Worm (Caenorhabditis elegans) whole organism, L2 larva: ENCODE data around the gene col-165.
"Not testable (repeated sequence)": the region's sequence is repeated elsewhere in the genome, so short reads cannot be mapped to it uniquely, and the experiment has no call there.

Experiments
- C34F6.9 ChIP-seq: fragments of 150-350 bp; optimal IDR thresholded peaks from 2 replicates; lab custom pipeline; 2014; ENCODE audit warnings: missing biosample characterization, missing genetic modification characterization
- F13H6.1 ChIP-seq: sonication (generic microtip); optimal IDR thresholded peaks from 2 replicates; lab custom pipeline; 2016; ENCODE audit warnings: missing genetic modification characterization, missing compliant biosample characterization
- Y55F3AM.14 ChIP-seq: fragments of 200-800 bp; sonication (Bioruptor generic); optimal IDR thresholded peaks from 2 replicates; lab custom pipeline; 2018; ENCODE audit warnings: mild to moderate bottlenecking, missing genetic modification characterization, missing compliant biosample characterization
- ZK546.5 ChIP-seq: sonication (generic microtip); optimal IDR thresholded peaks from 2 replicates; lab custom pipeline; 2017; ENCODE audit warnings: missing biosample characterization, missing genetic modification characterization
- ama-1 ChIP-seq: fragments of 150-350 bp; optimal IDR thresholded peaks from 2 replicates; lab custom pipeline; 2018; ENCODE audit warnings: inconsistent platforms
- blmp-1 ChIP-seq: sonication (generic microtip); optimal IDR thresholded peaks from 2 replicates; lab custom pipeline; 2017; ENCODE audit warnings: missing genetic modification characterization, mild to moderate bottlenecking, missing compliant biosample characterization, antibody characterized with exemption, moderate library complexity; ENCODE audit not compliant: insufficient read depth
- ceh-82 ChIP-seq: fragments of 150-350 bp; optimal IDR thresholded peaks from 2 replicates; lab custom pipeline; 2014; ENCODE audit warnings: missing biosample characterization, missing genetic modification characterization
- crh-2 ChIP-seq: sonication (generic microtip); optimal IDR thresholded peaks from 2 replicates; lab custom pipeline; 2017; ENCODE audit warnings: missing biosample characterization, missing genetic modification characterization
- dmd-4 ChIP-seq: sonication (generic microtip); optimal IDR thresholded peaks from 2 replicates; lab custom pipeline; 2017; ENCODE audit warnings: missing biosample characterization, missing genetic modification characterization
- egl-27 ChIP-seq: sonication (generic microtip); optimal IDR thresholded peaks from 3 replicates; lab custom pipeline; 2017; ENCODE audit warnings: missing biosample characterization, missing genetic modification reagents, missing genetic modification characterization
- elt-1 ChIP-seq: fragments of 150-350 bp; optimal IDR thresholded peaks from 2 replicates; lab custom pipeline; 2014; ENCODE audit warnings: missing biosample characterization, missing genetic modification characterization
- elt-3 ChIP-seq: sonication (generic microtip); optimal IDR thresholded peaks from 2 replicates; lab custom pipeline; 2017; ENCODE audit warnings: missing biosample characterization, missing genetic modification characterization
- fos-1 ChIP-seq: fragments of 150-350 bp; optimal IDR thresholded peaks from 2 replicates; lab custom pipeline; 2014; ENCODE audit warnings: missing biosample characterization, missing genetic modification characterization
- gmeb-1 ChIP-seq: fragments of 150-350 bp; optimal IDR thresholded peaks from 2 replicates; lab custom pipeline; 2014; ENCODE audit warnings: missing biosample characterization, missing genetic modification characterization
- lin-13 ChIP-seq: fragments of 150-350 bp; optimal IDR thresholded peaks from 2 replicates; lab custom pipeline; 2014; ENCODE audit warnings: missing biosample characterization, missing genetic modification reagents, missing genetic modification characterization
- lsy-2 ChIP-seq, 2 experiments: fragments of 150-350 bp in 1 of 2; sonication (generic microtip) in 1 of 2; optimal IDR thresholded peaks; 2 replicates each; lab custom pipeline; 2014 to 2017; ENCODE audit warnings: missing biosample characterization in 2 of 2, missing genetic modification characterization in 2 of 2
- mab-5 ChIP-seq: fragments of 150-350 bp; optimal IDR thresholded peaks from 2 replicates; lab custom pipeline; 2014; ENCODE audit warnings: missing biosample characterization, missing genetic modification characterization
- mbf-1 ChIP-seq: sonication (generic microtip); optimal IDR thresholded peaks from 2 replicates; lab custom pipeline; 2017; ENCODE audit warnings: missing biosample characterization, missing genetic modification characterization
- mdl-1 ChIP-seq, 2 experiments: fragments of 150-350 bp in 1 of 2; sonication (generic microtip) in 1 of 2; optimal IDR thresholded peaks; 2 replicates each; lab custom pipeline; 2017; ENCODE audit warnings: missing biosample characterization in 2 of 2, missing genetic modification characterization in 2 of 2
- nhr-10 ChIP-seq: sonication (generic microtip); optimal IDR thresholded peaks from 2 replicates; lab custom pipeline; 2017; ENCODE audit warnings: missing biosample characterization, missing genetic modification characterization
- nhr-11 ChIP-seq: fragments of 150-350 bp; optimal IDR thresholded peaks from 2 replicates; lab custom pipeline; 2014; ENCODE audit warnings: missing biosample characterization, missing genetic modification characterization
- nhr-129 ChIP-seq: fragments of 150-350 bp; optimal IDR thresholded peaks from 2 replicates; lab custom pipeline; 2014; ENCODE audit warnings: missing biosample characterization, missing genetic modification characterization
- nhr-21 ChIP-seq: fragments of 150-350 bp; optimal IDR thresholded peaks from 2 replicates; lab custom pipeline; 2014; ENCODE audit warnings: missing biosample characterization, missing genetic modification characterization
- nhr-237 ChIP-seq: fragments of 150-350 bp; optimal IDR thresholded peaks from 2 replicates; lab custom pipeline; 2014; ENCODE audit warnings: missing biosample characterization, missing genetic modification characterization
- nhr-6 ChIP-seq: fragments of 150-350 bp; optimal IDR thresholded peaks from 2 replicates; lab custom pipeline; 2014; ENCODE audit warnings: missing biosample characterization, missing genetic modification characterization
- skn-1 ChIP-seq: sonication (generic microtip); optimal IDR thresholded peaks from 2 replicates; lab custom pipeline; 2017; ENCODE audit warnings: missing biosample characterization, missing genetic modification characterization
- sma-3 ChIP-seq: sonication (generic microtip); optimal IDR thresholded peaks from 2 replicates; lab custom pipeline; 2016; ENCODE audit warnings: missing genetic modification reagents, missing genetic modification characterization, missing compliant biosample characterization
- unc-39 ChIP-seq: fragments of 150-350 bp; optimal IDR thresholded peaks from 2 replicates; lab custom pipeline; 2014; ENCODE audit warnings: missing biosample characterization, missing genetic modification characterization
- unc-55 ChIP-seq: fragments of 150-350 bp; sonication (generic microtip); optimal IDR thresholded peaks from 3 replicates; lab custom pipeline; 2014; ENCODE audit warnings: missing biosample characterization, missing genetic modification reagents, missing genetic modification characterization
- unc-62 ChIP-seq: fragments of 150-350 bp; optimal IDR thresholded peaks from 2 replicates; lab custom pipeline; 2014; ENCODE audit warnings: missing biosample characterization, missing genetic modification reagents, missing genetic modification characterization
- zag-1 ChIP-seq: fragments of 150-350 bp; optimal IDR thresholded peaks from 2 replicates; lab custom pipeline; 2014; ENCODE audit warnings: missing biosample characterization, missing genetic modification characterization
- ztf-11 ChIP-seq: sonication (generic microtip); optimal IDR thresholded peaks from 2 replicates; lab custom pipeline; 2017; ENCODE audit warnings: missing biosample characterization, missing genetic modification characterization

The col-165 gene

DNA sequence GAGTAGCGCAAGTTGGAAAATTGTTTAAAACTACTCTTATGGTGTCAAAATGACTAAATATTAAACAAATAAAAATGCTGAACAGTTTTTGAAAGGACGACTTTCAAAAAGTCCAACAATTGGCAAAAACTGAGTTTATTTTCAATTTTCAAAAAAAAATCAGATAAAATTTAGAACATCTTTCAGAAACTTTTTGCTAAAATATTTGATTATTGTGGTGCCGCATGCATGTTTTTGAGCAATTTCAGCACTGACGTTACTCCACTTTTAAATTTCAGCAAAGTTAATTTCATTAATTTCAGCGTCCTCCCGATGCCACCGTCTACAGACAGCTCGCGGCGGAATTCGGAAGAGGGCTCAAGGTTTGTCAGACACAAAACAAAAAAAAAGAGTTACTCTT, 14.1 kb upstream of the col-165 start, which contains the start of gene cst-1:
Gene cst-1 (plus strand): TSS at position 301 of the 400 bp plus-strand sequence.
- TF ChIP-seq mbf-1; nhr-21; lsy-2 (tag; optimal IDR thresholded peaks at IDR 0.05; lab: Kevin White, UChicago): not testable (repeated sequence)

DNA sequence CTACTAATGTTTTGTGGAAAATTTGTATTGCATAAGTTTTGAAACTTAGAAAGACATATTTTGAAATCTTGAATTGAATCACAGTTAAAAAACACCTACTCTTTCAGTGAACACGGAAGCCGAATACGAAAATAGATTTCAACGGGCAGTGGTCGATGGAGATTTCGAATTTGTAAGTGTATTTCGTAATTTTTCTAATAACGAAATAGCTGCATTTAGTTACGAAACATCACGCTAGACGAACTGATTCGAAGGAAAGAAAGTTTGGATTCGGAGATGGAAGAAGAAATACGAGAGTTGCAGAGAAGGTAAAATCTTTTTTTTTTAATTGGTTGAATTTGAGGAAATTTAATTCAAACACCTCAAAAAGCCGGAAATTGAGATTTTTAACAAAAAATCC, 10.7 kb upstream of the col-165 start:
- no peak for TF ChIP-seq F13H6.1 (tag; lab: Kevin White, UChicago)
- no peak for TF ChIP-seq ztf-11 (tag; lab: Kevin White, UChicago)
- no peak for TF ChIP-seq ceh-82 (tag; lab: Kevin White, UChicago)

DNA sequence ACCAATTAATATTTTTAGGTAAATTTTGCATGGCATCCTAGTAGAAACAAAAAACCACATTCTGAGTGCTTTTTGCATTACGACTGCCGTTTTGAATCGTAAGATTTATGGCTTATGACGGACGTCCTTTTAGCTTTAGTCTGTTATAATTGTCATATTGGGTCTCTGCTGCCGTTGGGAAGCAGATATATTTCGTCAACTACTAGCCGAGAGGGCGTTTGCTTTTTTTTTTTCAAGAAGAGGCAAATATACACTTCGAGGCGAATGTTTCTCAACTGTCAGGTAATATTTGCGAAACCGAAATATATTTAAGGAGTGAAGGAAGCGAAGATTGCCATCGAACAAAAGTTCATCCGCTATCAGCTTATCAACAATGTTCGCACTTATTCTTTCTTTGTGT, 9.5 kb upstream of the col-165 start, which contains the start of gene F14H12.3:
Gene F14H12.3 (plus strand): TSS at position 301 of the 400 bp plus-strand sequence.
- TF ChIP-seq nhr-21 (no peak), mdl-1 (tag; optimal IDR thresholded peaks at IDR 0.05; lab: Kevin White, UChicago) (no peak), skn-1 (tag; lab: Kevin White, UChicago) (no peak), crh-2 (tag; lab: Kevin White, UChicago) (no peak), ama-1 (no peak), ZK546.5 (tag; lab: Kevin White, UChicago) (no peak), blmp-1 (tag; lab: Kevin White, UChicago) (no peak), elt-1 (tag; lab: Kevin White, UChicago) (no peak), egl-27 (tag; lab: Kevin White, UChicago) (no peak), gmeb-1 (no peak)

DNA sequence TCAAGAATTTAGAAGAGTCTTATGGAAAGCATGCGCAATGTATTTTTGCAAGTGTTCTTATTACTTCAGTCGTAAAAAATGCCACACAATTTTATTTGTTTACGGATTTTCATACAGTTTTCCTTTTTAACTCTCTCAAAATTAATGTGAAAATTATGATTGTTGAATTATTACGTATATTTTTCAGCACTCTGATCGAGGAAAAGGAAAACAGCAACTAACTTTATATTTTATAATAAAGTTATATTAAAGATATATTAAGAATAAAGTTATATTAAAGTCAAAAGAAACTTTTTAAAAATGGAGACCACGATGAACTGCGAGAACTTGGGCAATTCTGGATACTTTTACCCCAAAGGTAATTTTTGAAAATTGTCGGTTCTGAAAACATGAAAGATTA, 3.2 kb upstream of the col-165 start, which contains the start of gene F14H12.2:
Gene F14H12.2 (plus strand): TSS at position 301 of the 400 bp plus-strand sequence.
- TF ChIP-seq nhr-21 = no peak
- no peak for TF ChIP-seq nhr-6 (tag; lab: Kevin White, UChicago)
- TF ChIP-seq unc-62 (GFP tag; lab: Kevin White, UChicago) = no peak
- TF ChIP-seq lin-13 (GFP tag; lab: Kevin White, UChicago) = no peak
- no peak for TF ChIP-seq zag-1 (tag; lab: Kevin White, UChicago)
- TF ChIP-seq dmd-4 (tag; lab: Kevin White, UChicago) = no peak
- TF ChIP-seq Y55F3AM.14 (GFP tag; lab: Kevin White, UChicago) = no peak
- TF ChIP-seq lsy-2 (tag; optimal IDR thresholded peaks at IDR 0.05; lab: Kevin White, UChicago) = no peak
- no peak for TF ChIP-seq unc-55 (GFP tag; lab: Kevin White, UChicago)
- no peak for TF ChIP-seq elt-3 (tag; lab: Kevin White, UChicago)
- TF ChIP-seq nhr-11 (tag; lab: Kevin White, UChicago) = no peak
- no peak for TF ChIP-seq mab-5 (tag; lab: Kevin White, UChicago)
- TF ChIP-seq nhr-237 (tag; lab: Kevin White, UChicago) = no peak
- TF ChIP-seq, all 48 proteins: peak for 0

DNA sequence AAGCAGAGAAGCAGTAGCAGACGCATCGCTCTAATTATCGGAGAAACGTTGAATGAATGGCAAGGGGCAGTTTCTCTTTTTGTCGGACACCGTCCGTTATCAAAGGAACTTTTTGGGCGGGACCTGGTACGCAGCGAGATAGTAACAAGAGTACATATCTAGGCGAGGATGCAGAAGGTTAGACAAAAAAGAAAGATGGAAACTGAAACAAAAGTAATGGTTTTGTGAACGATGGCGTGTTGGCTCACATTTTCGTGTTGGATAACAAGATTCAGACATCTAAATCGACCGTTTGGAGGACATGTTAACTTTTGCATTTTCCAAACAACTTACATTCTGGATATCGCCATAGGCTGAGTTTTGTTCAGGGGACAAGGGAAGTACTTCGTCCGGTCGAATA, 4.0 kb downstream of the col-165 start, which contains the start of gene F14H12.6:
Gene F14H12.6 (minus strand): TSS at position 101 of the 400 bp plus-strand sequence.
- TF ChIP-seq nhr-129 (tag; lab: Kevin White, UChicago) (no peak), sma-3 (GFP tag; lab: Kevin White, UChicago) (no peak), zag-1 (tag; lab: Kevin White, UChicago) (no peak), nhr-6 (tag; lab: Kevin White, UChicago) (no peak)

DNA sequence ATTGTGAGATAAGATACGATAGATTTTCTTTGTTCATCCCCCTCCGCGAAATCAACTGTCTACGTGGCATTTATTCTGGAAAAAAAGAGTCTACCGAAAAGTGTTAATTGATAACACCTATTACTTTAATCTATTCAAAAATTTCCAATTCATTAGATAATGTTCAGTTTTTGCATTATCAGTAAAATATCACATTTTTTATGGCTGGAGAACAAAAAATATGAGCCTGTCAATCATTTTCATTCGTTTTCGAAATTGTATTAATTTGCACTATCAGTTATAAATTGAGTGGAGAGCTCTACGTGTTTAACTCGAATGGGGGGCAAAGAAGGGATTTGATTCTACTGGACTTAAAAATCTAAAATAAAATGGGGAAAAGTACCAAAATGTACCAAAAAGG, 5.6 kb downstream of the col-165 start:
- TF ChIP-seq unc-39 (tag; lab: Kevin White, UChicago) (no peak), crh-2 (tag; lab: Kevin White, UChicago) (no peak), C34F6.9 (tag; lab: Kevin White, UChicago) (no peak), nhr-129 (tag; lab: Kevin White, UChicago) (no peak), blmp-1 (tag; lab: Kevin White, UChicago) (no peak), lsy-2 (tag; optimal IDR thresholded peaks at IDR 0.05; lab: Kevin White, UChicago) (no peak), mbf-1 (no peak)

DNA sequence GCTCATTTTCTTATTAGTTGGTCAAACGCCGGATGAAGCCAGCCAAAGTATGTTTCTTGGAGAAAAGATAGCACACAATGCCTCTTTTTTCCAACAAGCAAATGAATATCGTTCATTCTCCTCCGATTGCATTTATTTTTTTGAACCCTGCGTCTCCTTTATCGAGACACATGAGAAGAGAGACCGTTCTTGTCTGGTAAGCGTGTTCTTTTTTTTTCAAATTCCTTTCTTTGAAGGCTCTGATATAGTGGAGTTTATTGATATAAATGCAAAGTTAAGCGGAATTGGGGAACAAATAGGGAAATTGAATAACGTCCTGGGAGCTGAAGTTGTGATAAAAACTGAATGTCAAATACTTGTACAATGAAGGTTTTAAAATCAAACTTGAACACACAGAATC, 9.1 kb downstream of the col-165 start, which contains the start of gene F14H12.7:
Gene F14H12.7 (minus strand): TSS at position 101 of the 400 bp plus-strand sequence.
- no peak for TF ChIP-seq fos-1 (tag; lab: Kevin White, UChicago)
- TF ChIP-seq nhr-10 (tag; lab: Kevin White, UChicago) = no peak
